Fruit fly (Drosophila melanogaster): Measurements from ENCODE around the gene CG33985.

CG33985 gene

DNA sequence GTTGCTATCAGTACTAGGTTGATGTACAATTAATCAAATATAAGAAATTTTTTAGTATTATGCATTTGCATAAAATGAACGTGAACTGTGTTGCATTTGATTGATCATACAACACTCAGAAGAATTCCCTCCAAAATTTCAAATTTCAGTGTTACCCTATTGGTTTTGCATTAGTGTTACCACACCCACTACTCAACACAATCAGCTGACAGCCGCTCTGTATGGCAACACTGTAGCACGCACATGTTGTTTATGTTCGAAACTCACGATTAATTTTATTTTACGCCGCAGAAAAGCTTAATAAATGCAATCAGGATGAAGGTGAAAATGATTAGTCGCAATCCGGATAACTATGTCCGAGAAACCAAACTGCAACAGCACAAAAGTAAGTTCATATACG lies 27.9 kb downstream of the CG33985 start, which contains the start of gene CG7275 (continued):
- no peak for TF ChIP-seq chif (GFP tag; optimal IDR thresholded peaks at IDR 0.05)
- TF ChIP-seq CG13424 (tag; optimal IDR thresholded peaks at IDR 0.05): peak; percentile 33
- no peak for TF ChIP-seq CG4820 (GFP tag; optimal IDR thresholded peaks at IDR 0.05)
- TF ChIP-seq cas (GFP tag; IDR thresholded peaks at IDR 0.05): no peak
- TF ChIP-seq CG14050 (GFP tag; IDR thresholded peaks at IDR 0.05): no peak
- no peak for TF ChIP-seq Hand (GFP tag; optimal IDR thresholded peaks at IDR 0.05)
- TF ChIP-seq zen (tag; optimal IDR thresholded peaks at IDR 0.05): no peak
- TF ChIP-seq CG10366 (GFP tag; IDR thresholded peaks at IDR 0.05): no peak
- peak; percentile 18 for TF ChIP-seq sug (tag; optimal IDR thresholded peaks at IDR 0.05)
- TF ChIP-seq Chrac-16 (GFP tag; optimal IDR thresholded peaks at IDR 0.05): no peak
- no peak for TF ChIP-seq NC2α (GFP tag; optimal IDR thresholded peaks at IDR 0.05)
- TF ChIP-seq Med (GFP tag): peak; percentile 85
- TF ChIP-seq E2f2 (GFP tag; IDR thresholded peaks at IDR 0.05): peak; percentile 98
- no peak for TF ChIP-seq ttk (GFP tag; IDR thresholded peaks at IDR 0.05)
- TF ChIP-seq CG1832 (GFP tag; optimal IDR thresholded peaks at IDR 0.05): no peak
- TF ChIP-seq pan (optimal IDR thresholded peaks at IDR 0.05): no peak
- TF ChIP-seq pan (GFP tag; optimal IDR thresholded peaks at IDR 0.05 in 1 of 2, IDR thresholded peaks at IDR 0.05 in 1 of 2): no peak
- TF ChIP-seq ftz-f1 (GFP tag; optimal IDR thresholded peaks at IDR 0.05): no peak
- TF ChIP-seq CG14710 (tag; optimal IDR thresholded peaks at IDR 0.05): peak; percentile 100
- peak; percentile 52 for TF ChIP-seq Sin3A (optimal IDR thresholded peaks at IDR 0.05)
- TF ChIP-seq sens (GFP tag): peak; percentile 43
- TF ChIP-seq CG9876 (GFP tag; optimal IDR thresholded peaks at IDR 0.05): no peak
- TF ChIP-seq fd64A (GFP tag; optimal IDR thresholded peaks at IDR 0.05): no peak
- no peak for TF ChIP-seq CG7372 (GFP tag; IDR thresholded peaks at IDR 0.05)
- peak; percentile 71 for TF ChIP-seq YL-1 (GFP tag; optimal IDR thresholded peaks at IDR 0.05)
- TF ChIP-seq CG14860 (GFP tag; IDR thresholded peaks at IDR 0.05; ENCODE audit: partially characterized antibody): no peak
- TF ChIP-seq fu2 (GFP tag; optimal IDR thresholded peaks at IDR 0.05): no peak
- no peak for TF ChIP-seq Mad (GFP tag; optimal IDR thresholded peaks at IDR 0.05)
- TF ChIP-seq CG2712 (tag; optimal IDR thresholded peaks at IDR 0.05): peak; percentile 2
- no peak for TF ChIP-seq en (GFP tag; optimal IDR thresholded peaks at IDR 0.05)
- TF ChIP-seq CG31388 (GFP tag; optimal IDR thresholded peaks at IDR 0.05): no peak
- TF ChIP-seq gro (GFP tag; optimal IDR thresholded peaks at IDR 0.05): peak; percentile 17
- TF ChIP-seq mirr (GFP tag; optimal IDR thresholded peaks at IDR 0.05): peak; percentile 34
- TF ChIP-seq CG16813 (GFP tag; IDR thresholded peaks at IDR 0.05; ENCODE audit: partially characterized antibody): peak; percentile 37; the same call in 2 of the 3 replicates
- no peak for TF ChIP-seq lilli (GFP tag; optimal IDR thresholded peaks at IDR 0.05)
- no peak for TF ChIP-seq CG3065 (GFP tag; optimal IDR thresholded peaks at IDR 0.05)
- TF ChIP-seq pnt (GFP tag; optimal IDR thresholded peaks at IDR 0.05): no peak
- TF ChIP-seq CkIIα-i1 (GFP tag; IDR thresholded peaks at IDR 0.05): no peak
- TF ChIP-seq ci (GFP tag; IDR thresholded peaks at IDR 0.05): peak; percentile 42; the same call in 1 of the 3 replicates
- no peak for TF ChIP-seq ato (GFP tag; IDR thresholded peaks at IDR 0.05; ENCODE audit: partially characterized antibody)
- TF ChIP-seq odd (GFP tag; optimal IDR thresholded peaks at IDR 0.05): no peak
- TF ChIP-seq Ada2b (GFP tag; IDR thresholded peaks at IDR 0.05): no peak
- no peak for TF ChIP-seq Sox100B (GFP tag; optimal IDR thresholded peaks at IDR 0.05)
- no peak for TF ChIP-seq CG17361 (GFP tag; IDR thresholded peaks at IDR 0.05)
- no peak for TF ChIP-seq CG8388 (GFP tag; optimal IDR thresholded peaks at IDR 0.05)
- TF ChIP-seq D (optimal IDR thresholded peaks at IDR 0.05): no peak
- TF ChIP-seq D (GFP tag; optimal IDR thresholded peaks at IDR 0.05): no peak
- no peak for TF ChIP-seq gsb-n (tag; optimal IDR thresholded peaks at IDR 0.05)
- TF ChIP-seq mld (GFP tag; IDR thresholded peaks at IDR 0.05; ENCODE audit: partially characterized antibody): no peak
- TF ChIP-seq grau (tag; optimal IDR thresholded peaks at IDR 0.05): no peak
- TF ChIP-seq Atf6 (GFP tag; IDR thresholded peaks at IDR 0.05): no peak
- TF ChIP-seq Myb (GFP tag; optimal IDR thresholded peaks at IDR 0.05): peak; percentile 47
- no peak for TF ChIP-seq GATAe (GFP tag; conservative IDR thresholded peaks at IDR 0.05)
- TF ChIP-seq Lpt (GFP tag; optimal IDR thresholded peaks at IDR 0.05): no peak

Measured in whole organism, embryonic.